Worm (Caenorhabditis elegans) whole organism, L4 larva: ENCODE data around the gene C30G12.1.

Experiments used
- F10B5.3 ChIP-seq: sonication (generic microtip); optimal IDR thresholded peaks from 2 replicates; lab custom pipeline; 2016; ENCODE audit warnings: mild to moderate bottlenecking, missing genetic modification characterization, missing compliant biosample characterization
- F49E8.2 ChIP-seq: sonication (generic microtip); optimal IDR thresholded peaks from 2 replicates; lab custom pipeline; 2016; ENCODE audit warnings: missing compliant biosample characterization, mild to moderate bottlenecking, missing genetic modification characterization, borderline replicate concordance
- T20F7.1 ChIP-seq: fragments of 200-800 bp; sonication (Bioruptor generic); optimal IDR thresholded peaks from 2 replicates; lab custom pipeline; 2018; ENCODE audit warnings: mild to moderate bottlenecking, missing genetic modification characterization, missing compliant biosample characterization
- Y105C5A.15 ChIP-seq: fragments of 200-800 bp; sonication (Bioruptor generic); IDR thresholded peaks from 2 replicates; pipeline ENCODE4 v1.3.6; 2022; ENCODE audit warnings: missing genetic modification characterization, missing compliant biosample characterization
- ZK337.2 ChIP-seq: fragments of 200-800 bp; sonication (Bioruptor generic); IDR thresholded peaks from 2 replicates; pipeline ENCODE4 v1.3.6; 2022; ENCODE audit warnings: missing genetic modification reagents, missing genetic modification characterization, missing compliant biosample characterization
- aly-2 ChIP-seq: sonication (generic microtip); optimal IDR thresholded peaks from 2 replicates; lab custom pipeline; 2018; ENCODE audit warnings: missing biosample characterization, missing genetic modification characterization
- arid-1 ChIP-seq: fragments of 200-800 bp; sonication (Bioruptor generic); conservative IDR thresholded peaks from 2 replicates; pipeline ENCODE4 v1.3.6; 2022; ENCODE audit warnings: missing genetic modification reagents, missing genetic modification characterization, missing compliant biosample characterization
- attf-4 ChIP-seq: sonication (generic microtip); optimal IDR thresholded peaks from 3 replicates; lab custom pipeline; 2017; ENCODE audit warnings: missing biosample characterization, missing genetic modification characterization
- ceh-28 ChIP-seq: fragments of 150-350 bp; optimal IDR thresholded peaks from 2 replicates; lab custom pipeline; 2014; ENCODE audit warnings: missing biosample characterization, missing genetic modification reagents, missing genetic modification characterization
- ceh-32 ChIP-seq: sonication (generic microtip); optimal IDR thresholded peaks from 2 replicates; lab custom pipeline; 2016; ENCODE audit warnings: mild to moderate bottlenecking, missing genetic modification characterization, missing compliant biosample characterization; ENCODE audit not compliant: poor library complexity
- ceh-82 ChIP-seq: sonication (generic microtip); optimal IDR thresholded peaks from 2 replicates; lab custom pipeline; 2017; ENCODE audit warnings: missing biosample characterization, missing genetic modification characterization
- ces-1 ChIP-seq: fragments of 150-350 bp; sonication (generic microtip); optimal IDR thresholded peaks from 4 replicates; lab custom pipeline; 2014; ENCODE audit warnings: missing biosample characterization, missing genetic modification reagents, missing genetic modification characterization
- daf-16 ChIP-seq, 3 experiments: sonication (generic microtip); optimal IDR thresholded peaks; 2 replicates each; lab custom pipeline; 2016 to 2017; ENCODE audit warnings: missing genetic modification characterization in 3 of 3, missing genetic modification reagents in 3 of 3, mild to moderate bottlenecking in 2 of 3, missing compliant biosample characterization in 2 of 3, missing biosample characterization in 1 of 3, moderate library complexity in 1 of 3
- daf-8 ChIP-seq: fragments of 200-800 bp; sonication (Bioruptor generic); IDR thresholded peaks from 2 replicates; pipeline ENCODE4 v1.3.6; 2022; ENCODE audit warnings: missing genetic modification characterization, missing compliant biosample characterization
- dmd-6 ChIP-seq: fragments of 200-800 bp; sonication (Bioruptor generic); IDR thresholded peaks from 2 replicates; pipeline ENCODE4 v1.3.6; 2022; ENCODE audit warnings: missing genetic modification reagents, missing genetic modification characterization, missing compliant biosample characterization
- dpl-1 ChIP-seq: fragments of 150-350 bp; optimal IDR thresholded peaks from 2 replicates; lab custom pipeline; 2014; ENCODE audit warnings: missing biosample characterization, missing genetic modification reagents, missing genetic modification characterization
- dve-1 ChIP-seq: sonication (generic microtip); optimal IDR thresholded peaks from 2 replicates; lab custom pipeline; 2017; ENCODE audit warnings: antibody characterized with exemption, mild to moderate bottlenecking, missing genetic modification characterization, missing compliant biosample characterization; ENCODE audit not compliant: insufficient read depth
- egl-27 ChIP-seq: sonication (generic microtip); optimal IDR thresholded peaks from 3 replicates; lab custom pipeline; 2017; ENCODE audit warnings: missing biosample characterization, missing genetic modification reagents, missing genetic modification characterization
- hlh-11 ChIP-seq: fragments of 200-800 bp; sonication (Bioruptor generic); optimal IDR thresholded peaks from 2 replicates; lab custom pipeline; 2018; ENCODE audit warnings: mild to moderate bottlenecking, missing genetic modification characterization, missing compliant biosample characterization
- hlh-30 ChIP-seq: sonication (generic microtip); optimal IDR thresholded peaks from 2 replicates; lab custom pipeline; 2017; ENCODE audit warnings: antibody characterized with exemption, mild to moderate bottlenecking, missing genetic modification characterization, missing compliant biosample characterization; ENCODE audit not compliant: insufficient read depth
- jun-1 ChIP-seq: fragments of 150-350 bp; optimal IDR thresholded peaks from 2 replicates; lab custom pipeline; 2014; ENCODE audit warnings: missing biosample characterization, missing genetic modification reagents, missing genetic modification characterization
- lin-1 ChIP-seq: fragments of 200-800 bp; sonication (Bioruptor generic); IDR thresholded peaks from 2 replicates; pipeline ENCODE4 v1.3.6; 2022; ENCODE audit warnings: missing genetic modification reagents, missing genetic modification characterization, missing compliant biosample characterization
- lin-39 ChIP-seq: fragments of 150-350 bp; optimal IDR thresholded peaks from 2 replicates; lab custom pipeline; 2014; ENCODE audit warnings: missing biosample characterization, missing genetic modification reagents, missing genetic modification characterization
- madf-9 ChIP-seq: fragments of 200-800 bp; sonication (Bioruptor generic); conservative IDR thresholded peaks from 2 replicates; pipeline ENCODE4 v1.3.6; 2022; ENCODE audit warnings: missing genetic modification reagents, missing genetic modification characterization, missing compliant biosample characterization
- mdl-1 ChIP-seq, 2 experiments: fragments of 150-350 bp in 1 of 2; sonication (generic microtip) in 1 of 2; optimal IDR thresholded peaks; 2 replicates each; lab custom pipeline; 2014 to 2017; ENCODE audit warnings: missing biosample characterization in 2 of 2, missing genetic modification characterization in 2 of 2
- mes-2 ChIP-seq: sonication (generic microtip); optimal IDR thresholded peaks from 2 replicates; lab custom pipeline; 2016; ENCODE audit warnings: missing genotype, mild to moderate bottlenecking, missing genetic modification characterization, missing compliant biosample characterization; ENCODE audit not compliant: poor library complexity, severe bottlenecking
- mxl-3 ChIP-seq: fragments of 200-800 bp; sonication (Bioruptor generic); optimal IDR thresholded peaks from 2 replicates; lab custom pipeline; 2018; ENCODE audit warnings: mild to moderate bottlenecking, missing genetic modification characterization, missing compliant biosample characterization
- nhr-102 ChIP-seq: sonication (generic microtip); optimal IDR thresholded peaks from 2 replicates; lab custom pipeline; 2016; ENCODE audit warnings: mild to moderate bottlenecking, missing genetic modification characterization, moderate library complexity, missing compliant biosample characterization
- nhr-111 ChIP-seq: fragments of 200-800 bp; sonication (Bioruptor generic); optimal IDR thresholded peaks from 2 replicates; lab custom pipeline; 2018; ENCODE audit warnings: mild to moderate bottlenecking, missing genetic modification characterization, missing compliant biosample characterization
- nhr-25 ChIP-seq: sonication (generic microtip); optimal IDR thresholded peaks from 2 replicates; lab custom pipeline; 2017; ENCODE audit warnings: missing genetic modification characterization, mild to moderate bottlenecking, missing compliant biosample characterization, antibody characterized with exemption, moderate library complexity, borderline replicate concordance; ENCODE audit not compliant: insufficient read depth
- nhr-28 ChIP-seq: fragments of 150-350 bp; optimal IDR thresholded peaks from 2 replicates; lab custom pipeline; 2014; ENCODE audit warnings: missing biosample characterization, missing genetic modification characterization
- nhr-42 ChIP-seq: fragments of 200-800 bp; sonication (Bioruptor generic); IDR thresholded peaks from 2 replicates; pipeline ENCODE4 v1.3.6; 2022; ENCODE audit warnings: missing genetic modification characterization, missing compliant biosample characterization
- nhr-48 ChIP-seq: sonication (generic microtip); optimal IDR thresholded peaks from 2 replicates; lab custom pipeline; 2016; ENCODE audit warnings: mild to moderate bottlenecking, missing genetic modification characterization, missing compliant biosample characterization
- nhr-6 ChIP-seq: fragments of 150-350 bp; optimal IDR thresholded peaks from 2 replicates; lab custom pipeline; 2014; ENCODE audit warnings: missing biosample characterization, missing genetic modification characterization
- nhr-76 ChIP-seq: fragments of 150-350 bp; optimal IDR thresholded peaks from 2 replicates; lab custom pipeline; 2014; ENCODE audit warnings: missing biosample characterization, missing genetic modification characterization
- nhr-77 ChIP-seq: fragments of 150-350 bp; optimal IDR thresholded peaks from 2 replicates; lab custom pipeline; 2014; ENCODE audit warnings: missing biosample characterization, missing genetic modification characterization
- php-3 ChIP-seq: fragments of 200-800 bp; sonication (Bioruptor generic); IDR thresholded peaks from 2 replicates; pipeline ENCODE4 v1.3.6; 2022; ENCODE audit warnings: missing genetic modification reagents, missing genetic modification characterization, missing compliant biosample characterization
- pqm-1 ChIP-seq: sonication (generic microtip); optimal IDR thresholded peaks from 2 replicates; lab custom pipeline; 2017; ENCODE audit warnings: missing biosample characterization, missing genetic modification characterization
- skn-1 ChIP-seq: fragments of 150-350 bp; optimal IDR thresholded peaks from 2 replicates; lab custom pipeline; 2014; ENCODE audit warnings: missing biosample characterization, missing genetic modification characterization
- snpc-4 ChIP-seq: fragments of 150-350 bp; optimal IDR thresholded peaks from 2 replicates; lab custom pipeline; 2014; ENCODE audit warnings: missing biosample characterization, missing genetic modification characterization
- spr-3 ChIP-seq: fragments of 200-800 bp; sonication (Bioruptor generic); optimal IDR thresholded peaks from 2 replicates; lab custom pipeline; 2018; ENCODE audit warnings: mild to moderate bottlenecking, missing genetic modification characterization, missing compliant biosample characterization
- unc-130 ChIP-seq: sonication (generic microtip); optimal IDR thresholded peaks from 2 replicates; lab custom pipeline; 2016; ENCODE audit warnings: missing genetic modification reagents, missing genetic modification characterization, missing compliant biosample characterization
- unc-62 ChIP-seq, 3 experiments: fragments of 150-350 bp in 1 of 3; sonication (generic microtip); optimal IDR thresholded peaks in 2 of 3; peaks in 1 of 3; 1 replicate in 1 of 3; 2 replicates in 2 of 3; lab custom pipeline; 2014 to 2017; ENCODE audit warnings: missing biosample characterization in 3 of 3, missing genetic modification characterization in 3 of 3, missing genetic modification reagents in 3 of 3, missing genotype in 1 of 3
- zag-1 ChIP-seq: fragments of 150-350 bp; optimal IDR thresholded peaks from 2 replicates; lab custom pipeline; 2014; ENCODE audit warnings: missing biosample characterization, missing genetic modification characterization
- zfp-2 ChIP-seq: sonication (generic microtip); optimal IDR thresholded peaks from 2 replicates; lab custom pipeline; 2016; ENCODE audit warnings: mild to moderate bottlenecking, missing genetic modification characterization, missing compliant biosample characterization

The C30G12.1 gene

DNA sequence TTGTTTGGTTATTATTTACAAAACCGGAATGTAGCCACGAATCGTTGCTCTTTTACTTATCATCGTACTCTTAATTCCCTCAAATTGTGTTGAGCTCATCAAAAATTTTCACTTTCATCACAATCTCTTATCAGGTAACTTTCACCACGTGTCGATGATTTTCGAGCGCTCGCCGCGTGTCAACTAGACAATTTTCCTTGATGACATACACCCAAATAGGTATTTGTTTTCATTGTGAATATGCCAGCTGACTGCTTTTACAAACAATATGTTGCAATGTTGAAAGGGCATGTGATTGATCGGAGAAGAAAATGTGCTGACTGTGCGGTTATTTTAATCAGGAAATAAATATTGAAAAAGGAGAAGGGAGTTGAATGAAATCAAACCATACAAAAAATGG, 34.5 kb upstream of the C30G12.1 start:
- TF ChIP-seq lin-1 (no peak), nhr-77 (tag; lab: Kevin White, UChicago) (peak; percentile 71), nhr-111 (GFP tag; lab: Kevin White, UChicago) (no peak), hlh-11 (tag; lab: Kevin White, UChicago) (peak; percentile 77), ceh-28 (tag; lab: Kevin White, UChicago) (no peak), nhr-102 (tag; lab: Kevin White, UChicago) (peak; percentile 60), dve-1 (tag; lab: Kevin White, UChicago) (peak; percentile 65), aly-2 (tag; lab: Kevin White, UChicago) (no peak), arid-1 (GFP tag; lab: Robert Waterston, UW) (no peak), madf-9 (GFP tag; lab: Robert Waterston, UW) (no peak), pqm-1 (tag; lab: Kevin White, UChicago) (peak; percentile 70), mes-2 (tag; lab: Kevin White, UChicago) (no peak), dmd-6 (peak; percentile 87), nhr-48 (tag; lab: Kevin White, UChicago) (peak; percentile 21), lin-39 (tag; lab: Kevin White, UChicago) (no peak), daf-8 (GFP tag; lab: Robert Waterston, UW) (no peak), hlh-30 (tag; lab: Kevin White, UChicago) (peak; percentile 72), mdl-1 (tag; optimal IDR thresholded peaks at IDR 0.05; lab: Kevin White, UChicago) (peak in 1 of 2 experiments; percentile 68), daf-16 (GFP tag; optimal IDR thresholded peaks at IDR 0.05; lab: Kevin White, UChicago) (no peak), daf-16 (tag; optimal IDR thresholded peaks at IDR 0.05; lab: Kevin White, UChicago) (peak; percentile 93), nhr-28 (peak; percentile 85), mxl-3 (peak; percentile 48), php-3 (no peak), nhr-25 (tag; lab: Kevin White, UChicago) (no peak), attf-4 (no peak)

DNA sequence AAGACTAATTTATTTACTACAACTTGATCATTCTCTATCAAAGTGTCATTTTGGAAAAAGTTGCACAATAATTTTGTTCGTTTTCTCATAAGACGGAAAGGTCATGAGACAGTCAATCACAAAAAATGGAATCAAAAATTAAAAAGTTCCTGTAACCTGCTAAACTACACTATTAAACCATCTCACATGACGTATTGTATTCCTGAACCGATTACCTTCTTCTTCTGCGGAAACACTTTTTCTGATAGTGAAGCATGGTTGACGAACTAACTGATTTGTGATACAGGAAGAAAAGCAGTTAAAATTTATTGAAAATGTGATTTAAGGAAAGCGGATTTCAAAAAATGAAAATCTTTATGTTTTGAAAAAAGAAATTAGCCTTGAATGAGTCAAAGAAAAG, 29.4 kb upstream of the C30G12.1 start:
- peak; percentile 95 for TF ChIP-seq dmd-6
- TF ChIP-seq nhr-28 = peak; percentile 52
- TF ChIP-seq ces-1 = no peak

DNA sequence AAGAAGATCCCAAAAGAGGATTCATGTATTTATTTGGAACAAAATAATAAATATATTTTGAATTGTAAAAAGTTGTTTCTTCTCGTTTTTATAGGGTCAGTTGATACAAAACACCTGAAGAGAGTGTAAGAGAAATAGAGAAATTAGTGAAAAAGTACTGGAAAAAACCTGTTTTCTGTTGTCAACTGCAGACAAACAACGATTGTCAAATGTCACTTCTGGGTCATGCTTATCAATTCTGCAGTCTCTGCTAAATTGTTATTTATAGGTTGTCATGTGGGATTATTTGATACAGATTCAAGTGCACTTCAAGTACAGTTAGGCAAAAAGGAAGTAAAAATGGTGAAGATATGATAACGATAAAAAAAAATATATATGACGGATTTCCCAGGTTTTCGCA, 26.6 kb upstream of the C30G12.1 start:
- TF ChIP-seq hlh-11 (tag; lab: Kevin White, UChicago) = peak; percentile 48
- TF ChIP-seq mxl-3 = peak; percentile 15
- TF ChIP-seq nhr-28 = peak; percentile 55
- TF ChIP-seq ceh-82 (tag; lab: Kevin White, UChicago) = no peak
- TF ChIP-seq zfp-2 (tag; lab: Kevin White, UChicago) = no peak
- TF ChIP-seq ZK337.2 = no peak
- TF ChIP-seq daf-16 (GFP tag; optimal IDR thresholded peaks at IDR 0.05; lab: Kevin White, UChicago) = no peak
- peak; percentile 37 for TF ChIP-seq daf-16 (tag; optimal IDR thresholded peaks at IDR 0.05; lab: Kevin White, UChicago)
- TF ChIP-seq snpc-4 (tag; lab: Kevin White, UChicago) = no peak
- no peak for TF ChIP-seq nhr-102 (tag; lab: Kevin White, UChicago)
- peak; percentile 30; the same call in 1 of the 2 replicates for TF ChIP-seq dmd-6
- no peak for TF ChIP-seq egl-27 (tag; lab: Kevin White, UChicago)
- peak in 1 of 2 experiments; percentile 51 for TF ChIP-seq mdl-1 (tag; optimal IDR thresholded peaks at IDR 0.05; lab: Kevin White, UChicago)
- no peak for TF ChIP-seq skn-1 (tag; lab: Kevin White, UChicago)
- no peak for TF ChIP-seq unc-130 (GFP tag; lab: Kevin White, UChicago)
- no peak for TF ChIP-seq T20F7.1 (GFP tag; lab: Kevin White, UChicago)
- TF ChIP-seq spr-3 (GFP tag; lab: Kevin White, UChicago) = no peak
- TF ChIP-seq ceh-32 (tag; lab: Kevin White, UChicago) = no peak
- TF ChIP-seq unc-62 (GFP tag; optimal IDR thresholded peaks at IDR 0.05 in 1 of 2; lab: Kevin White, UChicago) = peak in 1 of 2 experiments; percentile 44
- TF ChIP-seq unc-62 (tag; optimal IDR thresholded peaks at IDR 0.05; lab: Kevin White, UChicago) = no peak
- no peak for TF ChIP-seq nhr-42
- TF ChIP-seq nhr-25 (tag; lab: Kevin White, UChicago) = no peak
- TF ChIP-seq pqm-1 (tag; lab: Kevin White, UChicago) = no peak
- TF ChIP-seq F49E8.2 (tag; lab: Kevin White, UChicago) = no peak
- TF ChIP-seq hlh-30 (tag; lab: Kevin White, UChicago) = peak; percentile 66
- no peak for TF ChIP-seq nhr-6 (tag; lab: Kevin White, UChicago)
- TF ChIP-seq zag-1 = no peak
- TF ChIP-seq jun-1 (tag; lab: Kevin White, UChicago) = no peak
- TF ChIP-seq nhr-76 = no peak
- no peak for TF ChIP-seq Y105C5A.15 (GFP tag; lab: Robert Waterston, UW)
- no peak for TF ChIP-seq F10B5.3 (tag; lab: Kevin White, UChicago)
- no peak for TF ChIP-seq dpl-1
- TF ChIP-seq nhr-48 (tag; lab: Kevin White, UChicago) = peak; percentile 58
